Fruit fly (Drosophila melanogaster) whole organism, embryonic: ENCODE measurements around the gene PH4alphaNE2.

Experiments
- B-H1 ChIP-seq: fragments of 200-800 bp; sonication (Bioruptor generic); IDR thresholded peaks from 3 replicates; pipeline ENCODE4 v1.3.6; 2022; ENCODE audit warnings: missing biosample characterization, missing genetic modification characterization
- Bgb ChIP-seq: fragments of 200-800 bp; sonication (Bioruptor generic); IDR thresholded peaks from 2 replicates; pipeline ENCODE4 v1.3.6; 2022; ENCODE audit warnings: missing biosample characterization, missing genetic modification characterization; ENCODE audit not compliant: partially characterized antibody
- CG12659 ChIP-seq: fragments of 200-800 bp; sonication (Bioruptor generic); optimal IDR thresholded peaks from 3 replicates; lab custom pipeline; 2017; ENCODE audit warnings: mild to moderate bottlenecking, missing biosample characterization, missing genetic modification reagents, missing genetic modification characterization
- CG13287 ChIP-seq: fragments of 200-800 bp; sonication (Bioruptor generic); IDR thresholded peaks from 2 replicates; pipeline ENCODE4 v1.3.6; 2022; ENCODE audit warnings: missing biosample characterization, missing genetic modification characterization; ENCODE audit not compliant: partially characterized antibody
- CG14860 ChIP-seq: fragments of 200-800 bp; sonication (Bioruptor generic); IDR thresholded peaks from 3 replicates; pipeline ENCODE4 v1.3.6; 2022; ENCODE audit warnings: missing biosample characterization, missing genetic modification characterization; ENCODE audit not compliant: partially characterized antibody
- CG2678 ChIP-seq: fragments of 200-800 bp; sonication (Bioruptor generic); optimal IDR thresholded peaks from 3 replicates; lab custom pipeline; 2019; ENCODE audit warnings: missing biosample characterization, mild to moderate bottlenecking, missing genetic modification characterization, moderate library complexity
- CG2875 ChIP-seq: fragments of 200-800 bp; sonication (Bioruptor generic); optimal IDR thresholded peaks from 2 replicates; lab custom pipeline; 2017; ENCODE audit warnings: missing biosample characterization, mild to moderate bottlenecking, missing genetic modification characterization, missing genetic modification reagents
- CG43689 ChIP-seq: fragments of 200-800 bp; sonication (Bioruptor generic); IDR thresholded peaks from 2 replicates; pipeline ENCODE4 v1.3.6; 2022; ENCODE audit warnings: missing biosample characterization, missing genetic modification characterization
- CG4820 ChIP-seq: fragments of 200-800 bp; sonication (Bioruptor generic); optimal IDR thresholded peaks from 3 replicates; lab custom pipeline; 2016; ENCODE audit warnings: missing biosample characterization, missing genetic modification characterization
- CG6175 ChIP-seq: fragments of 200-800 bp; sonication (Bioruptor generic); IDR thresholded peaks from 3 replicates; pipeline ENCODE4 v1.3.6; 2022; ENCODE audit warnings: missing biosample characterization, missing genetic modification characterization
- CG8089 ChIP-seq: fragments of 200-800 bp; sonication (Bioruptor generic); optimal IDR thresholded peaks from 3 replicates; lab custom pipeline; 2016; ENCODE audit warnings: missing biosample characterization, missing genetic modification characterization
- CG8359 ChIP-seq: fragments of 200-800 bp; sonication (Bioruptor generic); optimal IDR thresholded peaks from 2 replicates; lab custom pipeline; 2017; ENCODE audit warnings: missing biosample characterization, mild to moderate bottlenecking, missing genetic modification characterization, borderline replicate concordance
- CG8924 ChIP-seq: fragments of 200-800 bp; optimal IDR thresholded peaks from 3 replicates; lab custom pipeline; 2019; ENCODE audit warnings: missing biosample characterization, mild to moderate bottlenecking, missing genetic modification characterization, moderate library complexity
- CG9817 ChIP-seq: fragments of 200-800 bp; sonication (Bioruptor generic); optimal IDR thresholded peaks from 2 replicates; lab custom pipeline; 2018; ENCODE audit warnings: missing biosample characterization, mild to moderate bottlenecking, missing genetic modification characterization, moderate library complexity
- CG9932 ChIP-seq: fragments of 200-800 bp; sonication (Bioruptor generic); IDR thresholded peaks from 2 replicates; pipeline ENCODE4 v1.3.6; 2022; ENCODE audit warnings: missing biosample characterization, missing genetic modification characterization
- D19B ChIP-seq: fragments of 200-800 bp; sonication (Bioruptor generic); optimal IDR thresholded peaks from 2 replicates; lab custom pipeline; 2017; ENCODE audit warnings: missing biosample characterization, mild to moderate bottlenecking, missing genetic modification characterization
- Fer1 ChIP-seq: fragments of 200-800 bp; sonication (Bioruptor generic); optimal IDR thresholded peaks from 2 replicates; lab custom pipeline; 2017; ENCODE audit warnings: missing biosample characterization, mild to moderate bottlenecking, missing genetic modification characterization
- GATAe ChIP-seq: fragments of 200-800 bp; sonication (Bioruptor generic); conservative IDR thresholded peaks from 2 replicates; pipeline ENCODE4 v1.3.6; 2022; ENCODE audit warnings: missing biosample characterization, missing genetic modification characterization
- H2.0 ChIP-seq: fragments of 200-800 bp; sonication (Bioruptor generic); IDR thresholded peaks from 2 replicates; pipeline ENCODE4 v1.3.6; 2022; ENCODE audit warnings: missing biosample characterization, missing genetic modification characterization
- HLH3B ChIP-seq: fragments of 200-800 bp; sonication (Bioruptor generic); IDR thresholded peaks from 2 replicates; pipeline ENCODE4 v1.3.6; 2022; ENCODE audit warnings: missing biosample characterization, missing genetic modification characterization
- Hey ChIP-seq: fragments of 200-800 bp; sonication (Bioruptor generic); optimal IDR thresholded peaks from 3 replicates; lab custom pipeline; 2018; ENCODE audit warnings: missing biosample characterization, mild to moderate bottlenecking, missing genetic modification characterization
- MTF-1 ChIP-seq: fragments of 200-800 bp; sonication (Bioruptor generic); optimal IDR thresholded peaks from 2 replicates; lab custom pipeline; 2018; ENCODE audit warnings: missing biosample characterization, mild to moderate bottlenecking, missing genetic modification characterization, borderline replicate concordance
- Optix ChIP-seq: fragments of 200-800 bp; sonication (Bioruptor generic); IDR thresholded peaks from 3 replicates; pipeline ENCODE4 v1.3.6; 2022; ENCODE audit warnings: missing biosample characterization, missing genetic modification characterization
- PHDP ChIP-seq: fragments of 200-800 bp; sonication (Bioruptor generic); optimal IDR thresholded peaks from 3 replicates; lab custom pipeline; 2018; ENCODE audit warnings: missing biosample characterization, mild to moderate bottlenecking, missing genetic modification characterization, moderate library complexity
- Sox100B ChIP-seq: fragments of 200-800 bp; sonication (Bioruptor generic); optimal IDR thresholded peaks from 3 replicates; lab custom pipeline; 2018; ENCODE audit warnings: missing biosample characterization, mild to moderate bottlenecking, missing genetic modification characterization
- Tbp ChIP-seq: fragments of >200 bp; optimal IDR thresholded peaks from 2 replicates; lab custom pipeline; 2018; ENCODE audit warnings: missing biosample characterization, missing genetic modification characterization
- ash1 ChIP-seq: fragments of 200-800 bp; sonication (Bioruptor generic); optimal IDR thresholded peaks from 2 replicates; lab custom pipeline; 2018; ENCODE audit warnings: missing biosample characterization, mild to moderate bottlenecking, missing genetic modification characterization
- ato ChIP-seq: fragments of 200-800 bp; sonication (Bioruptor generic); IDR thresholded peaks from 2 replicates; pipeline ENCODE4 v1.3.6; 2022; ENCODE audit warnings: missing biosample characterization, missing genetic modification characterization; ENCODE audit not compliant: partially characterized antibody
- caup ChIP-seq: fragments of 200-800 bp; sonication (Bioruptor generic); optimal IDR thresholded peaks from 3 replicates; lab custom pipeline; 2017; ENCODE audit warnings: missing biosample characterization, mild to moderate bottlenecking, missing genetic modification characterization, moderate library complexity; ENCODE audit not compliant: severe bottlenecking
- ci ChIP-seq: fragments of 200-800 bp; sonication (Bioruptor generic); IDR thresholded peaks from 3 replicates; pipeline ENCODE4 v1.3.6; 2022; ENCODE audit warnings: missing biosample characterization, missing genetic modification characterization
- crol ChIP-seq: fragments of 200-800 bp; sonication (Bioruptor generic); IDR thresholded peaks from 2 replicates; pipeline ENCODE4 v1.3.6; 2022; ENCODE audit warnings: missing biosample characterization, missing genetic modification characterization
- crp ChIP-seq, 2 experiments: fragments of 200-800 bp; sonication (Bioruptor generic); optimal IDR thresholded peaks; 2 replicates in 1 of 2; 3 replicates in 1 of 2; lab custom pipeline; 2017; ENCODE audit warnings: missing biosample characterization in 2 of 2, missing genetic modification characterization in 2 of 2, mild to moderate bottlenecking in 1 of 2, moderate library complexity in 1 of 2
- dati ChIP-seq: fragments of 200-800 bp; sonication (Bioruptor generic); IDR thresholded peaks from 2 replicates; pipeline ENCODE4 v1.3.6; 2022; ENCODE audit warnings: missing biosample characterization, missing genetic modification characterization
- dimm ChIP-seq: fragments of 200-800 bp; sonication (Bioruptor generic); IDR thresholded peaks from 2 replicates; pipeline ENCODE4 v1.3.6; 2022; ENCODE audit warnings: missing biosample characterization, missing genetic modification characterization
- dmrt99B ChIP-seq: fragments of 200-800 bp; sonication (Bioruptor generic); optimal IDR thresholded peaks from 2 replicates; lab custom pipeline; 2018; ENCODE audit warnings: missing biosample characterization, mild to moderate bottlenecking, missing genetic modification characterization, moderate library complexity
- esg ChIP-seq: fragments of 200-800 bp; sonication (Bioruptor generic); conservative IDR thresholded peaks from 2 replicates; pipeline ENCODE4 v1.3.6; 2022; ENCODE audit warnings: missing biosample characterization, missing genetic modification characterization
- her ChIP-seq: fragments of 200-800 bp; sonication (Bioruptor generic); optimal IDR thresholded peaks from 2 replicates; lab custom pipeline; 2016; ENCODE audit warnings: missing biosample characterization, missing genetic modification characterization
- jigr1 ChIP-seq: fragments of 200-800 bp; sonication (Bioruptor generic); IDR thresholded peaks from 3 replicates; pipeline ENCODE4 v1.3.6; 2022; ENCODE audit warnings: missing biosample characterization, missing genetic modification characterization
- jing ChIP-seq: fragments of 200-800 bp; sonication (Bioruptor generic); optimal IDR thresholded peaks from 2 replicates; lab custom pipeline; 2018; ENCODE audit warnings: missing biosample characterization, mild to moderate bottlenecking, missing genetic modification characterization
- knrl ChIP-seq: fragments of 200-800 bp; sonication (Bioruptor generic); IDR thresholded peaks from 3 replicates; pipeline ENCODE4 v1.3.6; 2022; ENCODE audit warnings: missing biosample characterization, missing genetic modification characterization; ENCODE audit not compliant: partially characterized antibody
- pzg ChIP-seq: fragments of 200-800 bp; sonication (Bioruptor generic); optimal IDR thresholded peaks from 3 replicates; lab custom pipeline; 2018; ENCODE audit warnings: missing biosample characterization, mild to moderate bottlenecking, missing genetic modification characterization, moderate library complexity
- row ChIP-seq: fragments of 200-800 bp; sonication (Bioruptor generic); IDR thresholded peaks from 3 replicates; pipeline ENCODE4 v1.3.6; 2022; ENCODE audit warnings: missing biosample characterization, missing genetic modification characterization
- sim ChIP-seq: fragments of 200-800 bp; sonication (Bioruptor generic); IDR thresholded peaks from 2 replicates; pipeline ENCODE4 v1.3.6; 2022; ENCODE audit warnings: missing biosample characterization, missing genetic modification characterization
- sug ChIP-seq: fragments of 200-800 bp; optimal IDR thresholded peaks from 2 replicates; lab custom pipeline; 2019; ENCODE audit warnings: missing biosample characterization, mild to moderate bottlenecking, missing genetic modification characterization, moderate library complexity
- tap ChIP-seq: fragments of 200-800 bp; optimal IDR thresholded peaks from 3 replicates; lab custom pipeline; 2019; ENCODE audit warnings: missing biosample characterization, mild to moderate bottlenecking, missing genetic modification characterization, moderate library complexity
- tup ChIP-seq: fragments of 200-800 bp; sonication (Bioruptor generic); optimal IDR thresholded peaks from 2 replicates; lab custom pipeline; 2016; ENCODE audit warnings: missing biosample characterization, mild to moderate bottlenecking, missing genetic modification characterization, moderate library complexity
- twi ChIP-seq: fragments of 200-800 bp; optimal IDR thresholded peaks from 2 replicates; lab custom pipeline; 2019; ENCODE audit warnings: missing biosample characterization, mild to moderate bottlenecking, missing genetic modification characterization, moderate library complexity
- vfl ChIP-seq: fragments of 200-800 bp; sonication (Bioruptor generic); optimal IDR thresholded peaks from 2 replicates; lab custom pipeline; 2016; ENCODE audit warnings: missing biosample characterization, missing genetic modification characterization

The PH4alphaNE2 gene

DNA sequence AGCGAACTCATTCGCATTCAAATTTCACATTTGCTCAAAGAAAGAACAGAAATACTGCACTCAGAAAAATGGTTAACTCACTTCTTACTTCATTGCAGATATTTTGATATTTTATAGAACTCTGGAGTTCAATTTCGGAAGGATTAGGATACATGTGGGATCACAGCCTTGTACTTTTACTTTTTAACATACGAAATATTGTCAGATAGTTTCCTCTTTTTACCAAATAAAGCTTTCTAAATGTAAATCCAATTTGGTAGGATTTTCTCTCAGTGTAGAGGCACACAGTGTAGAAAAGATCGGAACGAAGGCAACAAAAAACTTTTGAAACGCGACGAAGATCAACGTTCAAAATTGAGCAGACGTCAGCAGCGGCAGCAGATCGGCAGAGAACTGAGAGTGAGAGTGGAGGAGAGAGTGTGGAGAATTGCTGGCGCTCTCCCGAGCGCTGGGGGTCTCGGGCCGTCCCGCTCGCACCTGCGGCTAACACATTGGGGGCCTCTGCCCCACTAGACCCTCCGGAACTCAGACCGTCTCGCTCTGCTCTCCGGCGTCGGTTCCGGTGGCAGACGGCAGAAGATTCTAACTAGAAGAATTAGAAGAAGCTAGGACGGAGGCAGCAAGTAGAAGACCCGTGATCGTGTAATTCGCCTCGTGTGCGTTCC, 20.1 kb upstream of the PH4alphaNE2 start, which contains the start of gene tmod (continued):
- TF ChIP-seq twi (peak; percentile 30), HLH3B (peak; percentile 10; the same call in 1 of the 2 replicates), esg (GFP tag; lab: Robert Waterston, UW) (peak; percentile 34; the same call in 1 of the 2 replicates), row (peak; percentile 71), ci (GFP tag; lab: Robert Waterston, UW) (peak; percentile 65; the same call in 2 of the 3 replicates), vfl (no peak), CG8924 (peak; percentile 48), crol (peak; percentile 85), dati (GFP tag; lab: Robert Waterston, UW) (no peak; the same call in 1 of the 2 replicates), CG8089 (peak; percentile 50), CG4820 (GFP tag; lab: Kevin White, UChicago) (peak; percentile 43), crp (GFP tag; optimal IDR thresholded peaks at IDR 0.05; lab: Kevin White, UChicago) (no peak), CG8359 (GFP tag; lab: Kevin White, UChicago) (peak; percentile 41), ash1 (GFP tag; lab: Kevin White, UChicago) (no peak), tup (GFP tag; lab: Kevin White, UChicago) (no peak), Hey (no peak), caup (GFP tag; lab: Kevin White, UChicago) (peak; percentile 24), Sox100B (GFP tag; lab: Kevin White, UChicago) (peak; percentile 65), Fer1 (GFP tag; lab: Kevin White, UChicago) (peak; percentile 31), sim (no peak), CG43689 (GFP tag; lab: Robert Waterston, UW) (no peak), pzg (GFP tag; lab: Kevin White, UChicago) (no peak), Optix (GFP tag; lab: Robert Waterston, UW) (no peak), her (no peak), ato (GFP tag; lab: Robert Waterston, UW) (no peak), jigr1 (GFP tag; lab: Robert Waterston, UW) (no peak), B-H1 (no peak), CG14860 (GFP tag; lab: Robert Waterston, UW) (no peak), CG6175 (peak; percentile 51; the same call in 1 of the 3 replicates), CG9932 (GFP tag; lab: Robert Waterston, UW) (0 out of 2 replicates have a peak, but pooled peaks have one; percentile 16), knrl (GFP tag; lab: Robert Waterston, UW) (no peak), tap (tag; lab: Kevin White, UChicago) (peak; percentile 46), Tbp (GFP tag; lab: Kevin White, UChicago) (no peak), dimm (GFP tag; lab: Robert Waterston, UW) (peak; percentile 13; the same call in 1 of the 2 replicates), sug (tag; lab: Kevin White, UChicago) (peak; percentile 83), CG13287 (peak; percentile 43), CG9817 (tag; lab: Kevin White, UChicago) (peak; percentile 19), Bgb (GFP tag; lab: Robert Waterston, UW) (no peak; the same call in 1 of the 2 replicates), D19B (GFP tag; lab: Kevin White, UChicago) (no peak), dmrt99B (peak; percentile 80), PHDP (peak; percentile 48), CG2678 (tag; lab: Kevin White, UChicago) (peak; percentile 77), MTF-1 (GFP tag; lab: Kevin White, UChicago) (no peak), CG12659 (peak; percentile 3), GATAe (GFP tag; lab: Robert Waterston, UW) (no peak), CG2875 (GFP tag; lab: Kevin White, UChicago) (peak; percentile 71), H2.0 (GFP tag; lab: Robert Waterston, UW) (0 out of 2 replicates have a peak, but pooled peaks have one; percentile 39), jing (no peak)
